Fruit fly (Drosophila melanogaster): ENCODE results near the gene Tudor-SN.
A peak's percentile ranks its signal among the peaks of the same experiment; 100 is the strongest.

Gene Tudor-SN

dm6 chr3L:264378-265151 is at the start of gene Tudor-SN, which contains the start of gene mRpL17:
TSS of gene Tudor-SN (minus strand) at chr3L:264380.
TSS of gene mRpL17 (plus strand) at chr3L:264779.
- TF ChIP-seq rgr (GFP tag; optimal IDR thresholded peaks at IDR 0.05) (peak; percentile 70), Dfd (GFP tag; optimal IDR thresholded peaks at IDR 0.05) (no peak), Myc (optimal IDR thresholded peaks at IDR 0.05) (peak; percentile 14), sv (GFP tag; optimal IDR thresholded peaks at IDR 0.05) (peak; percentile 62), br (GFP tag; optimal IDR thresholded peaks at IDR 0.05) (peak; percentile 50), dmrt93B (GFP tag; optimal IDR thresholded peaks at IDR 0.05) (no peak), foxo (GFP tag; optimal IDR thresholded peaks at IDR 0.05) (peak in 1 of 2 experiments; percentile 57), jim (GFP tag; optimal IDR thresholded peaks at IDR 0.05) (peak; percentile 42), OdsH (GFP tag; optimal IDR thresholded peaks at IDR 0.05) (peak; percentile 47), lola (GFP tag; optimal IDR thresholded peaks at IDR 0.05) (no peak), Jra (GFP tag; optimal IDR thresholded peaks at IDR 0.05) (peak; percentile 78), HLH106 (tag; optimal IDR thresholded peaks at IDR 0.05) (peak; percentile 39), woc (GFP tag; optimal IDR thresholded peaks at IDR 0.05) (peak; percentile 40), fru (GFP tag; optimal IDR thresholded peaks at IDR 0.05) (peak; percentile 57), Hnf4 (GFP tag; optimal IDR thresholded peaks at IDR 0.05) (peak; percentile 71), dl (GFP tag; optimal IDR thresholded peaks at IDR 0.05; ENCODE audit: insufficient read depth in 1 of 2, partially characterized antibody in 2 of 2) (no peak), psq (GFP tag; optimal IDR thresholded peaks at IDR 0.05) (peak; percentile 48), Abd-B (GFP tag; optimal IDR thresholded peaks at IDR 0.05) (no peak), ey (GFP tag; optimal IDR thresholded peaks at IDR 0.05) (peak; percentile 37), sage (GFP tag; optimal IDR thresholded peaks at IDR 0.05) (no peak), Dif (GFP tag; optimal IDR thresholded peaks at IDR 0.05; ENCODE audit: partially characterized antibody) (no peak), Rel (GFP tag; optimal IDR thresholded peaks at IDR 0.05) (no peak), Rel (tag; optimal IDR thresholded peaks at IDR 0.05) (no peak), Hr83 (GFP tag; optimal IDR thresholded peaks at IDR 0.05; ENCODE audit: poor library complexity, severe bottlenecking) (peak; percentile 74), brk (GFP tag; optimal IDR thresholded peaks at IDR 0.05) (peak; percentile 66), CG9705 (GFP tag; optimal IDR thresholded peaks at IDR 0.05) (peak; percentile 8), h (GFP tag; optimal IDR thresholded peaks at IDR 0.05) (peak; percentile 74), dsf (GFP tag; optimal IDR thresholded peaks at IDR 0.05; ENCODE audit: borderline replicate concordance) (peak; percentile 55), Mio (GFP tag; optimal IDR thresholded peaks at IDR 0.05) (no peak), Sp1 (GFP tag; optimal IDR thresholded peaks at IDR 0.05) (peak; percentile 27)

dm6 chr3L:312323-312722 is 48.1 kb upstream of the Tudor-SN start:
- TF ChIP-seq Dfd (GFP tag; optimal IDR thresholded peaks at IDR 0.05): no peak
- no peak for TF ChIP-seq CrebA (GFP tag; optimal IDR thresholded peaks at IDR 0.05; ENCODE audit: borderline replicate concordance)
- no peak for TF ChIP-seq psq (GFP tag; optimal IDR thresholded peaks at IDR 0.05)
- no peak for TF ChIP-seq Sp1 (GFP tag; optimal IDR thresholded peaks at IDR 0.05)
- no peak for TF ChIP-seq usp (GFP tag; optimal IDR thresholded peaks at IDR 0.05)
- no peak for TF ChIP-seq sv (GFP tag; optimal IDR thresholded peaks at IDR 0.05)
- no peak for TF ChIP-seq br (GFP tag; optimal IDR thresholded peaks at IDR 0.05)
- no peak for TF ChIP-seq Mio (GFP tag; optimal IDR thresholded peaks at IDR 0.05)
- no peak for TF ChIP-seq Rel (GFP tag; optimal IDR thresholded peaks at IDR 0.05)
- no peak for TF ChIP-seq Rel (tag; optimal IDR thresholded peaks at IDR 0.05)
- no peak for TF ChIP-seq Dif (GFP tag; optimal IDR thresholded peaks at IDR 0.05; ENCODE audit: partially characterized antibody)
- no peak for TF ChIP-seq Jra (GFP tag; optimal IDR thresholded peaks at IDR 0.05)
- no peak for TF ChIP-seq tai (GFP tag; optimal IDR thresholded peaks at IDR 0.05)
- no peak for TF ChIP-seq GATAd (GFP tag; optimal IDR thresholded peaks at IDR 0.05)
- TF ChIP-seq jim (GFP tag; optimal IDR thresholded peaks at IDR 0.05): no peak
- no peak for TF ChIP-seq foxo (GFP tag; optimal IDR thresholded peaks at IDR 0.05)
- TF ChIP-seq Abd-B (GFP tag; optimal IDR thresholded peaks at IDR 0.05): no peak
- no peak for TF ChIP-seq N (GFP tag; optimal IDR thresholded peaks at IDR 0.05)
- no peak for TF ChIP-seq Hnf4 (GFP tag; optimal IDR thresholded peaks at IDR 0.05)
- no peak for TF ChIP-seq ey (GFP tag; optimal IDR thresholded peaks at IDR 0.05)

- TF ChIP-seq foxo (GFP tag; optimal IDR thresholded peaks at IDR 0.05) (no peak), usp (GFP tag; optimal IDR thresholded peaks at IDR 0.05) (no peak), Jra (GFP tag; optimal IDR thresholded peaks at IDR 0.05) (peak; percentile 11), woc (GFP tag; optimal IDR thresholded peaks at IDR 0.05) (no peak), Hr83 (GFP tag; optimal IDR thresholded peaks at IDR 0.05; ENCODE audit: poor library complexity, severe bottlenecking) (peak; percentile 50), sage (GFP tag; optimal IDR thresholded peaks at IDR 0.05) (no peak)
Measured at dm6 chr3L:311607-312006, 47.4 kb upstream of the Tudor-SN start.
